Worm (Caenorhabditis elegans): ENCODE data around the gene ugt-66.

ugt-66 gene

DNA sequence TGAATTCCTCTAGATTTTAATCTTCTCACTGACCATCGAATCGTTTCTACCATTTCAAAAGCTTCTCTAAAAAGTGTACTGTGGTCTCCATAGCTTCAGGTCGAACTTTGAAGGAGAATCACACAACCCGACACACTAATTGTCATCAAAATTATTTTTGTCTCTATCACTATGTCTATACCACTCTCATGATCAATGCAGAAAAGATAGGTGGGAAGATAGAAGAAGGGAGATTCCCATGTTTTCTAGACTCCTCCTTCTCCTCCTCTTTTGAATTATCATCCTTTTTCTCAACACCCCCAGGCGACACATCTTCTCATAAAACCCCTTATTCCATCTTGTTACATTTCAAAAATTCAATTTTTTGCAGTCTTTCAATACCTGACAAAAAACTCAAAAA is 48.5 kb downstream of the ugt-66 start, which contains the start of gene Y42G9A.3:
Y42G9A.3 (plus strand) TSS at position 363 of the 400 bp plus-strand sequence.
- TF ChIP-seq C34F6.9 (tag; optimal IDR thresholded peaks at IDR 0.05) = no peak
- TF ChIP-seq gmeb-1 (tag; optimal IDR thresholded peaks at IDR 0.05) = no peak
- peak; percentile 35 for TF ChIP-seq fos-1 (tag; optimal IDR thresholded peaks at IDR 0.05)
- TF ChIP-seq zag-1 (tag; optimal IDR thresholded peaks at IDR 0.05) = no peak
- peak; percentile 78 for TF ChIP-seq skn-1 (tag; optimal IDR thresholded peaks at IDR 0.05)
- TF ChIP-seq ama-1 (optimal IDR thresholded peaks at IDR 0.05) = no peak
- TF ChIP-seq peb-1 (tag; optimal IDR thresholded peaks at IDR 0.05) = no peak
- peak; percentile 5 for TF ChIP-seq sma-9 (GFP tag; optimal IDR thresholded peaks at IDR 0.05)
- no peak for TF ChIP-seq sma-9 (tag; optimal IDR thresholded peaks at IDR 0.05)
- TF ChIP-seq nhr-11 (tag; optimal IDR thresholded peaks at IDR 0.05) = no peak

DNA sequence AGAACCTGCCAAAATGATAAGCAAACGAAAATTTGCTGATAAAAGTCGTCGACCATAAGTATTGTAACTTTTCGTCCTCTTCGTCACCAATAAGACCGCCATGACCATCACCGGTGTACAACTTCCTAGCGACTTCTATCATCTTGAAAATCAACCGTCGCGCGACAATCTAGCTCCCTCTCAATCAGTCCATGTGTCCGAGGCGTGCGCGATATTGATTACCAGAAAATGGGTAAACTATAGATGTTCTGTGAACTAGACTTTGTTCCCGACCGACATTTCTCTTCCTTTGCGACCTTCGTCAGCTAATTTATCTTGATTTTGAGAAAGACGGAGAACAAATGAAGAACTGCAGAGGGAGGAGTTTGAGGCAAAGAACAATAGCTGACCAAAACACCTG is 49.1 kb downstream of the ugt-66 start:
- TF ChIP-seq mdl-1 (tag; optimal IDR thresholded peaks at IDR 0.05) (peak in 1 of 2 experiments; percentile 14), ceh-16 (tag; optimal IDR thresholded peaks at IDR 0.05) (no peak), ZK546.5 (tag; optimal IDR thresholded peaks at IDR 0.05) (no peak), nhr-21 (tag; optimal IDR thresholded peaks at IDR 0.05) (peak; percentile 88), R02D3.7 (tag; optimal IDR thresholded peaks at IDR 0.05) (no peak), nhr-129 (tag; optimal IDR thresholded peaks at IDR 0.05) (peak; percentile 40), zag-1 (tag; optimal IDR thresholded peaks at IDR 0.05) (no peak), dmd-4 (tag; optimal IDR thresholded peaks at IDR 0.05) (no peak), nhr-11 (tag; optimal IDR thresholded peaks at IDR 0.05) (no peak), sma-3 (GFP tag; optimal IDR thresholded peaks at IDR 0.05) (peak; percentile 62), blmp-1 (tag; optimal IDR thresholded peaks at IDR 0.05; ENCODE audit: insufficient read depth) (peak; percentile 22), sma-9 (GFP tag; optimal IDR thresholded peaks at IDR 0.05) (peak; percentile 87), sma-9 (tag; optimal IDR thresholded peaks at IDR 0.05) (no peak), snpc-4 (tag; optimal IDR thresholded peaks at IDR 0.05) (no peak), nhr-25 (tag; optimal IDR thresholded peaks at IDR 0.05) (peak; percentile 75), fos-1 (tag; optimal IDR thresholded peaks at IDR 0.05) (peak; percentile 26)

DNA sequence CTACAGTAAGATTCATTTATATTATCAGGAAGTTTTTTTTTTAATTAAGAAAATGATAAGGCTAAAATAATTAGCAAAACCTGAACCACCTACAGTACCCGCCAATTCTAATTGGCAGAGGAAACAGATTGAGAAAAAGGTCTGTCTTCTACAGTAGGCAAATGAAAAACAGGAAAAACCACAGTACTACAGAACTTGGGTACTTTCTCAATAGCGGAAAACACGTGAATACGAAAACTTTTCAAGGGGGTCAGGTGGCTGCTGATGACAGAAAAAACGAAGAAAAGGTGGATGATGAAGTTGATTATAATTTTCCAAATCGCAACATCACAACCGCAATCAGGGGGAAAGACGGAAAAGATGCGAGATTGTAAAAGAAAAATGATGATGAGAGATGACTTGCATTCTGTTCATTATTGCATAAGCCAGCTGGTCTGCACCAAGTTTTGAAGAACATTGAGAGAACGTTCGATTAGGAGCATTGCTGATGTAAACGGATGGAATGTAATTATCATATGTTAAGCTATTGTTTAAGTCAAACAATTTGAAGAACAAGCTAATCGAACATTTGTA is 49.9 kb downstream of the ugt-66 start:
- no peak for TF ChIP-seq C34F6.9 (tag; optimal IDR thresholded peaks at IDR 0.05)
- TF ChIP-seq sma-3 (GFP tag; optimal IDR thresholded peaks at IDR 0.05) = peak; percentile 0
- peak; percentile 10 for TF ChIP-seq gmeb-1 (tag; optimal IDR thresholded peaks at IDR 0.05)
- no peak for TF ChIP-seq nhr-237 (tag; optimal IDR thresholded peaks at IDR 0.05)
- TF ChIP-seq ZK546.5 (tag; optimal IDR thresholded peaks at IDR 0.05) = no peak
- TF ChIP-seq mdl-1 (tag; optimal IDR thresholded peaks at IDR 0.05) = peak in 1 of 2 experiments; percentile 59
- TF ChIP-seq unc-39 (tag; optimal IDR thresholded peaks at IDR 0.05) = no peak
- peak; percentile 97 for TF ChIP-seq nhr-129 (tag; optimal IDR thresholded peaks at IDR 0.05)
- peak in 1 of 2 experiments; percentile 33 for TF ChIP-seq lsy-2 (tag; optimal IDR thresholded peaks at IDR 0.05)
- TF ChIP-seq blmp-1 (tag; optimal IDR thresholded peaks at IDR 0.05; ENCODE audit: insufficient read depth) = peak; percentile 13
- peak; percentile 35 for TF ChIP-seq nhr-21 (tag; optimal IDR thresholded peaks at IDR 0.05)
- peak; percentile 24 for TF ChIP-seq sma-9 (GFP tag; optimal IDR thresholded peaks at IDR 0.05)
- no peak for TF ChIP-seq sma-9 (tag; optimal IDR thresholded peaks at IDR 0.05)

Data from whole organism, L2 larva.